Worm (Caenorhabditis elegans): Measurements from ENCODE around the gene F02H6.3.

The F02H6.3 gene

ce11 chrIV:14241382-14242122 is 38.3 kb downstream of the F02H6.3 start, which contains the start of gene Y64G10A.10:
Gene Y64G10A.10 (minus strand): TSS chrIV:14241432.
- TF ChIP-seq zag-1 (tag; optimal IDR thresholded peaks at IDR 0.05) (no peak), lsy-12 (tag; optimal IDR thresholded peaks at IDR 0.05) (no peak), unc-62 (GFP tag; optimal IDR thresholded peaks at IDR 0.05) (no peak), R02D3.7 (tag; optimal IDR thresholded peaks at IDR 0.05) (no peak), nhr-76 (tag; optimal IDR thresholded peaks at IDR 0.05) (no peak), skn-1 (tag; optimal IDR thresholded peaks at IDR 0.05) (no peak), elt-1 (tag; optimal IDR thresholded peaks at IDR 0.05) (no peak), tbx-2 (tag; optimal IDR thresholded peaks at IDR 0.05) (no peak), mml-1 (tag; optimal IDR thresholded peaks at IDR 0.05) (no peak), fos-1 (tag; optimal IDR thresholded peaks at IDR 0.05) (no peak), fkh-2 (tag; optimal IDR thresholded peaks at IDR 0.05) (no peak)

ce11 chrIV:14244357-14244756 is 41.1 kb downstream of the F02H6.3 start, which contains the start of gene Y64G10A.2:
Gene Y64G10A.2 (minus strand): TSS chrIV:14244457.
- TF ChIP-seq daf-12 (tag; optimal IDR thresholded peaks at IDR 0.05) (no peak), mdl-1 (tag; optimal IDR thresholded peaks at IDR 0.05) (no peak), elt-3 (tag; optimal IDR thresholded peaks at IDR 0.05) (no peak), nhr-76 (tag; optimal IDR thresholded peaks at IDR 0.05) (no peak), sea-2 (GFP tag; optimal IDR thresholded peaks at IDR 0.05) (no peak), nfya-1 (tag; optimal IDR thresholded peaks at IDR 0.05; ENCODE audit: insufficient read depth) (no peak), unc-62 (GFP tag; optimal IDR thresholded peaks at IDR 0.05) (no peak), nhr-67 (tag; optimal IDR thresholded peaks at IDR 0.05) (no peak), zag-1 (tag; optimal IDR thresholded peaks at IDR 0.05) (no peak), ama-1 (optimal IDR thresholded peaks at IDR 0.05) (no peak)

- TF ChIP-seq nfya-1 (tag; optimal IDR thresholded peaks at IDR 0.05; ENCODE audit: insufficient read depth) = peak; percentile 92
- no peak for TF ChIP-seq ama-1 (optimal IDR thresholded peaks at IDR 0.05)
Measured at ce11 chrIV:14249447-14249846, 46.2 kb downstream of the F02H6.3 start.

- no peak for TF ChIP-seq skn-1 (tag; optimal IDR thresholded peaks at IDR 0.05)
Measured at ce11 chrIV:14250113-14250512, 46.9 kb downstream of the F02H6.3 start, which contains the start of gene srab-24. Gene srab-24 (minus strand): TSS chrIV:14250213.
